Fruit fly (Drosophila melanogaster) whole organism, embryonic: ENCODE data around the gene CG9667.
A peak's percentile ranks its signal among the peaks of the same experiment; 100 is the strongest.

Source experiments
- CG11093 ChIP-seq: fragments of 200-800 bp; sonication (Bioruptor generic); IDR thresholded peaks from 3 replicates; pipeline ENCODE4 v1.3.6; 2022; ENCODE audit warnings: missing biosample characterization, missing genetic modification characterization
- CG13424 ChIP-seq: fragments of 200-800 bp; sonication (Bioruptor generic); optimal IDR thresholded peaks from 2 replicates; lab custom pipeline; 2019; ENCODE audit warnings: missing biosample characterization, mild to moderate bottlenecking, missing genetic modification characterization, moderate library complexity
- CG14441 ChIP-seq: fragments of 200-800 bp; sonication (Bioruptor generic); IDR thresholded peaks from 2 replicates; pipeline ENCODE4 v1.3.6; 2022; ENCODE audit warnings: missing biosample characterization, missing genetic modification characterization
- CG17361 ChIP-seq: fragments of 200-800 bp; sonication (Bioruptor generic); IDR thresholded peaks from 3 replicates; pipeline ENCODE4 v1.3.6; 2022; ENCODE audit warnings: missing biosample characterization, missing genetic modification characterization
- CG17612 ChIP-seq: fragments of 200-800 bp; sonication (Bioruptor generic); IDR thresholded peaks from 2 replicates; pipeline ENCODE4 v1.3.6; 2022; ENCODE audit warnings: missing biosample characterization, missing genetic modification characterization
- CG18262 ChIP-seq: fragments of 200-800 bp; optimal IDR thresholded peaks from 3 replicates; lab custom pipeline; 2019; ENCODE audit warnings: missing biosample characterization, mild to moderate bottlenecking, missing genetic modification characterization, moderate library complexity
- CG18764 ChIP-seq: fragments of 200-800 bp; sonication (Bioruptor generic); optimal IDR thresholded peaks from 3 replicates; lab custom pipeline; 2016; ENCODE audit warnings: missing biosample characterization, missing genetic modification characterization
- CG2116 ChIP-seq: fragments of 200-800 bp; sonication (Bioruptor generic); optimal IDR thresholded peaks from 3 replicates; lab custom pipeline; 2018; ENCODE audit warnings: missing biosample characterization, mild to moderate bottlenecking, missing genetic modification characterization
- CG2712 ChIP-seq: fragments of 200-800 bp; optimal IDR thresholded peaks from 3 replicates; lab custom pipeline; 2019; ENCODE audit warnings: missing biosample characterization, mild to moderate bottlenecking, missing genetic modification characterization, moderate library complexity
- CG30020 ChIP-seq: fragments of 200-800 bp; optimal IDR thresholded peaks from 2 replicates; lab custom pipeline; 2019; ENCODE audit warnings: missing biosample characterization, mild to moderate bottlenecking, missing genetic modification characterization, moderate library complexity
- CG30403 ChIP-seq: fragments of 200-800 bp; sonication (Bioruptor generic); optimal IDR thresholded peaks from 3 replicates; lab custom pipeline; 2016; ENCODE audit warnings: missing biosample characterization, missing genetic modification characterization
- CG3281 ChIP-seq: fragments of 200-800 bp; sonication (Bioruptor generic); optimal IDR thresholded peaks from 3 replicates; lab custom pipeline; 2017; ENCODE audit warnings: missing biosample characterization, mild to moderate bottlenecking, missing genetic modification characterization
- CG42726 ChIP-seq: fragments of 200-800 bp; sonication (Bioruptor generic); IDR thresholded peaks from 2 replicates; pipeline ENCODE4 v1.3.6; 2022; ENCODE audit warnings: missing biosample characterization, missing genetic modification characterization; ENCODE audit not compliant: partially characterized antibody
- CG4360 ChIP-seq: fragments of 200-800 bp; sonication (Bioruptor generic); IDR thresholded peaks from 2 replicates; pipeline ENCODE4 v1.3.6; 2022; ENCODE audit warnings: missing biosample characterization, missing genetic modification characterization
- CG4730 ChIP-seq: fragments of 200-800 bp; sonication (Bioruptor generic); IDR thresholded peaks from 2 replicates; pipeline ENCODE4 v1.3.6; 2022; ENCODE audit warnings: missing biosample characterization, missing genetic modification characterization
- CG9215 ChIP-seq: fragments of 200-800 bp; sonication (Bioruptor generic); IDR thresholded peaks from 2 replicates; pipeline ENCODE4 v1.3.6; 2022; ENCODE audit warnings: missing biosample characterization, missing genetic modification characterization
- CG9876 ChIP-seq: fragments of 200-800 bp; sonication (Bioruptor generic); optimal IDR thresholded peaks from 2 replicates; lab custom pipeline; 2016; ENCODE audit warnings: missing biosample characterization, missing genetic modification characterization
- E2f2 ChIP-seq: fragments of 200-800 bp; sonication (Bioruptor generic); IDR thresholded peaks from 2 replicates; pipeline ENCODE4 v1.3.6; 2022; ENCODE audit warnings: missing biosample characterization, missing genetic modification characterization
- Ets97D ChIP-seq: fragments of 200-800 bp; sonication (Bioruptor generic); optimal IDR thresholded peaks from 3 replicates; lab custom pipeline; 2016; ENCODE audit warnings: missing biosample characterization, missing genetic modification characterization
- GATAe ChIP-seq: fragments of 200-800 bp; sonication (Bioruptor generic); conservative IDR thresholded peaks from 2 replicates; pipeline ENCODE4 v1.3.6; 2022; ENCODE audit warnings: missing biosample characterization, missing genetic modification characterization
- HLH3B ChIP-seq: fragments of 200-800 bp; sonication (Bioruptor generic); IDR thresholded peaks from 2 replicates; pipeline ENCODE4 v1.3.6; 2022; ENCODE audit warnings: missing biosample characterization, missing genetic modification characterization
- Hmx ChIP-seq: fragments of 200-800 bp; sonication (Bioruptor generic); optimal IDR thresholded peaks from 2 replicates; lab custom pipeline; 2016; ENCODE audit warnings: missing biosample characterization, missing genetic modification characterization
- Hr51 ChIP-seq, 2 experiments: fragments of 200-800 bp; sonication (Bioruptor generic); optimal IDR thresholded peaks; 2 replicates in 1 of 2; 3 replicates in 1 of 2; lab custom pipeline; 2016 to 2018; ENCODE audit warnings: missing biosample characterization in 2 of 2, missing genetic modification characterization in 2 of 2, mild to moderate bottlenecking in 1 of 2, moderate library complexity in 1 of 2
- Meics ChIP-seq: fragments of 200-800 bp; sonication (Bioruptor generic); optimal IDR thresholded peaks from 2 replicates; lab custom pipeline; 2017; ENCODE audit warnings: missing biosample characterization, mild to moderate bottlenecking, missing genetic modification characterization
- Opbp ChIP-seq: fragments of 200-800 bp; sonication (Bioruptor generic); IDR thresholded peaks from 3 replicates; pipeline ENCODE4 v1.3.6; 2022; ENCODE audit warnings: missing biosample characterization, missing genetic modification characterization; ENCODE audit not compliant: partially characterized antibody
- Sry-β ChIP-seq: fragments of 200-800 bp; sonication (Bioruptor generic); optimal IDR thresholded peaks from 2 replicates; lab custom pipeline; 2018; ENCODE audit warnings: missing biosample characterization, mild to moderate bottlenecking, missing genetic modification characterization, moderate library complexity
- btn ChIP-seq: fragments of 200-800 bp; sonication (Bioruptor generic); optimal IDR thresholded peaks from 2 replicates; lab custom pipeline; 2016; ENCODE audit warnings: missing biosample characterization, missing genetic modification characterization
- dati ChIP-seq: fragments of 200-800 bp; sonication (Bioruptor generic); IDR thresholded peaks from 2 replicates; pipeline ENCODE4 v1.3.6; 2022; ENCODE audit warnings: missing biosample characterization, missing genetic modification characterization
- dpn ChIP-seq, 2 experiments: fragments of 200-800 bp; sonication (Bioruptor generic); optimal IDR thresholded peaks; 3 replicates each; lab custom pipeline; 2016; ENCODE audit warnings: missing biosample characterization in 2 of 2, missing genetic modification characterization in 2 of 2
- eyg ChIP-seq: fragments of 200-800 bp; sonication (Bioruptor generic); optimal IDR thresholded peaks from 3 replicates; lab custom pipeline; 2016; ENCODE audit warnings: missing biosample characterization, missing genetic modification characterization
- gfzf ChIP-seq: fragments of 200-800 bp; sonication (Bioruptor generic); optimal IDR thresholded peaks from 2 replicates; lab custom pipeline; 2016; ENCODE audit warnings: missing biosample characterization, mild to moderate bottlenecking, missing genetic modification characterization, moderate library complexity
- gt ChIP-seq: fragments of 200-800 bp; sonication (Bioruptor generic); IDR thresholded peaks from 2 replicates; pipeline ENCODE4 v1.3.6; 2022; ENCODE audit warnings: missing biosample characterization, missing genetic modification characterization
- jumu ChIP-seq: fragments of 200-800 bp; sonication (Bioruptor generic); optimal IDR thresholded peaks from 3 replicates; lab custom pipeline; 2016; ENCODE audit warnings: missing biosample characterization, missing genetic modification characterization
- lmd ChIP-seq: fragments of 200-800 bp; sonication (Bioruptor generic); IDR thresholded peaks from 2 replicates; pipeline ENCODE4 v1.3.6; 2022; ENCODE audit warnings: missing biosample characterization, missing genetic modification characterization
- nom ChIP-seq: fragments of 200-800 bp; sonication (Bioruptor generic); optimal IDR thresholded peaks from 2 replicates; lab custom pipeline; 2017; ENCODE audit warnings: missing biosample characterization, missing genetic modification characterization, mild to moderate bottlenecking, moderate library complexity, missing genetic modification reagents
- phol ChIP-seq: fragments of 200-800 bp; sonication (Bioruptor generic); optimal IDR thresholded peaks from 3 replicates; lab custom pipeline; 2018; ENCODE audit warnings: missing biosample characterization, mild to moderate bottlenecking, missing genetic modification characterization, moderate library complexity
- pros ChIP-seq: fragments of 200-800 bp; sonication (Bioruptor generic); optimal IDR thresholded peaks from 3 replicates; lab custom pipeline; 2019; ENCODE audit warnings: missing biosample characterization, mild to moderate bottlenecking, missing genetic modification characterization, moderate library complexity
- schlank ChIP-seq: fragments of 200-800 bp; sonication (Bioruptor generic); optimal IDR thresholded peaks from 2 replicates; lab custom pipeline; 2018; ENCODE audit warnings: missing biosample characterization, mild to moderate bottlenecking, missing genetic modification characterization
- scrt ChIP-seq: fragments of 200-800 bp; sonication (Bioruptor generic); optimal IDR thresholded peaks from 2 replicates; lab custom pipeline; 2018; ENCODE audit warnings: missing biosample characterization, mild to moderate bottlenecking, missing genetic modification characterization, moderate library complexity
- sens ChIP-seq: fragments of 200-800 bp; sonication (Bioruptor generic); peaks from one replicate; lab custom pipeline; 2016; ENCODE audit warnings: missing biosample characterization, missing genetic modification characterization
- sens-2 ChIP-seq: fragments of 200-800 bp; sonication (Bioruptor generic); IDR thresholded peaks from 2 replicates; pipeline ENCODE4 v1.3.6; 2022; ENCODE audit warnings: missing biosample characterization, missing genetic modification characterization
- slou ChIP-seq: fragments of 200-800 bp; sonication (Bioruptor generic); optimal IDR thresholded peaks from 3 replicates; lab custom pipeline; 2016; ENCODE audit warnings: missing biosample characterization, missing genetic modification characterization
- tap ChIP-seq: fragments of 200-800 bp; optimal IDR thresholded peaks from 3 replicates; lab custom pipeline; 2019; ENCODE audit warnings: missing biosample characterization, mild to moderate bottlenecking, missing genetic modification characterization, moderate library complexity
- tll ChIP-seq, 2 experiments: fragments of 200-800 bp in 1 of 2; fragments of >200 bp in 1 of 2; sonication (Bioruptor generic) in 1 of 2; optimal IDR thresholded peaks; 2 replicates each; lab custom pipeline; 2017 to 2019; ENCODE audit warnings: missing biosample characterization in 2 of 2, missing genetic modification characterization in 2 of 2, mild to moderate bottlenecking in 1 of 2, moderate library complexity in 1 of 2
- trh ChIP-seq: fragments of 200-800 bp; sonication (Bioruptor generic); optimal IDR thresholded peaks from 2 replicates; lab custom pipeline; 2016; ENCODE audit warnings: missing biosample characterization, missing genetic modification characterization
- wdn ChIP-seq: fragments of 200-800 bp; sonication (Bioruptor generic); IDR thresholded peaks from 2 replicates; pipeline ENCODE4 v1.3.6; 2022; ENCODE audit warnings: missing biosample characterization, missing genetic modification characterization
- zf30C ChIP-seq: fragments of 200-800 bp; sonication (Bioruptor generic); optimal IDR thresholded peaks from 3 replicates; lab custom pipeline; 2018; ENCODE audit warnings: missing biosample characterization, mild to moderate bottlenecking, missing genetic modification characterization
- zfh2 ChIP-seq: fragments of 200-800 bp; sonication (Bioruptor generic); optimal IDR thresholded peaks from 2 replicates; lab custom pipeline; 2016; ENCODE audit warnings: missing biosample characterization, missing genetic modification characterization

The CG9667 gene

dm6 chr3R:8120338-8120662 is 5.9 kb downstream of the CG9667 start:
- no peak for TF ChIP-seq nom (GFP tag; lab: Kevin White, UChicago)
- no peak for TF ChIP-seq Meics (GFP tag; lab: Kevin White, UChicago)
- TF ChIP-seq lmd (GFP tag; lab: Robert Waterston, UW) = no peak; the same call in 1 of the 2 replicates
- no peak for TF ChIP-seq CG17612
- no peak for TF ChIP-seq zf30C (GFP tag; lab: Kevin White, UChicago)
- TF ChIP-seq CG18262 (tag; lab: Kevin White, UChicago) = peak; percentile 29
- TF ChIP-seq slou (GFP tag; lab: Kevin White, UChicago) = no peak
- 0 out of 2 replicates have a peak, but pooled peaks have one; percentile 54 for TF ChIP-seq GATAe (GFP tag; lab: Robert Waterston, UW)
- TF ChIP-seq gfzf (GFP tag; lab: Kevin White, UChicago) = no peak
- TF ChIP-seq CG14441 (GFP tag; lab: Robert Waterston, UW) = 0 out of 2 replicates have a peak, but pooled peaks have one; percentile 3
- peak; percentile 14 for TF ChIP-seq sens
- no peak for TF ChIP-seq scrt
- TF ChIP-seq CG30403 (GFP tag; lab: Kevin White, UChicago) = peak; percentile 9
- TF ChIP-seq Sry-β (GFP tag; lab: Kevin White, UChicago) = peak; percentile 76
- TF ChIP-seq HLH3B (GFP tag; lab: Robert Waterston, UW) = 0 out of 2 replicates have a peak, but pooled peaks have one; percentile 3
- TF ChIP-seq E2f2 (GFP tag; lab: Robert Waterston, UW) = 0 out of 2 replicates have a peak, but pooled peaks have one; percentile 5
- no peak for TF ChIP-seq zfh2 (GFP tag; lab: Kevin White, UChicago)

dm6 chr3R:8119457-8120337 is 6.5 kb downstream of the CG9667 start:
- peak; percentile 41 for TF ChIP-seq CG4730 (GFP tag; lab: Robert Waterston, UW)
- peak; percentile 77 for TF ChIP-seq CG3281 (GFP tag; lab: Kevin White, UChicago)
- TF ChIP-seq dati (GFP tag; lab: Robert Waterston, UW) = no peak
- TF ChIP-seq CG2116 = no peak
- TF ChIP-seq CG17361 (GFP tag; lab: Robert Waterston, UW) = peak; percentile 56; the same call in 2 of the 3 replicates
- no peak for TF ChIP-seq tll (GFP tag; optimal IDR thresholded peaks at IDR 0.05; lab: Kevin White, UChicago)
- TF ChIP-seq schlank (tag; lab: Kevin White, UChicago) = peak; percentile 25
- peak; percentile 1 for TF ChIP-seq Hmx (GFP tag; lab: Kevin White, UChicago)
- peak; percentile 88 for TF ChIP-seq CG4360
- TF ChIP-seq wdn (GFP tag; lab: Robert Waterston, UW) = peak; percentile 76
- 0 out of 2 replicates have a peak, but pooled peaks have one; percentile 44 for TF ChIP-seq sens-2
- TF ChIP-seq Opbp (GFP tag; lab: Robert Waterston, UW) = no peak
- TF ChIP-seq eyg (GFP tag; lab: Kevin White, UChicago) = no peak
- TF ChIP-seq CG9215 (GFP tag; lab: Robert Waterston, UW) = peak; percentile 63
- no peak for TF ChIP-seq Ets97D (GFP tag; lab: Kevin White, UChicago)
- peak; percentile 73 for TF ChIP-seq CG2712
- TF ChIP-seq CG42726 (GFP tag; lab: Robert Waterston, UW) = no peak
- TF ChIP-seq CG11093 = peak; percentile 63; the same call in 1 of the 3 replicates
- TF ChIP-seq pros (GFP tag; lab: Kevin White, UChicago) = no peak
- TF ChIP-seq gt (GFP tag; lab: Robert Waterston, UW) = no peak
- TF ChIP-seq tap (tag; lab: Kevin White, UChicago) = peak; percentile 72
- TF ChIP-seq CG13424 (tag; lab: Kevin White, UChicago) = peak; percentile 75
- TF ChIP-seq jumu (GFP tag; lab: Kevin White, UChicago) = no peak
- TF ChIP-seq btn (GFP tag; lab: Kevin White, UChicago) = no peak
- peak; percentile 64 for TF ChIP-seq phol (tag; lab: Kevin White, UChicago)
- peak in 1 of 2 experiments; percentile 48 for TF ChIP-seq dpn (GFP tag; optimal IDR thresholded peaks at IDR 0.05; lab: Kevin White, UChicago)
- no peak for TF ChIP-seq CG9876 (GFP tag; lab: Kevin White, UChicago)
- TF ChIP-seq CG18764 (GFP tag; lab: Kevin White, UChicago) = peak; percentile 37
- peak; percentile 58; the same call in 1 of the 2 replicates for TF ChIP-seq CG17612
- TF ChIP-seq trh (GFP tag; lab: Kevin White, UChicago) = no peak
- TF ChIP-seq Hr51 (GFP tag; optimal IDR thresholded peaks at IDR 0.05; lab: Kevin White, UChicago) = peak in 1 of 2 experiments; percentile 78
- no peak for TF ChIP-seq CG30020 (tag; lab: Kevin White, UChicago)
